Fruit fly (Drosophila melanogaster) whole organism, embryonic: ENCODE results near the gene yellow-e3.

Source experiments
- Aef1 ChIP-seq: fragments of 200-800 bp; sonication (Bioruptor generic); IDR thresholded peaks from 3 replicates; pipeline ENCODE4 v1.3.6; 2022; ENCODE audit warnings: missing biosample characterization, missing genetic modification characterization
- BEAF-32 ChIP-seq: fragments of 200-800 bp; sonication (Bioruptor generic); optimal IDR thresholded peaks from 3 replicates; lab custom pipeline; 2017; ENCODE audit warnings: missing biosample characterization, missing genetic modification characterization, mild to moderate bottlenecking, moderate library complexity, missing genetic modification reagents
- CG10147 ChIP-seq: fragments of 200-800 bp; sonication (Bioruptor generic); optimal IDR thresholded peaks from 2 replicates; lab custom pipeline; 2019; ENCODE audit warnings: missing biosample characterization, mild to moderate bottlenecking, missing genetic modification characterization, moderate library complexity
- CG10321 ChIP-seq: fragments of 200-800 bp; sonication (Bioruptor generic); IDR thresholded peaks from 2 replicates; pipeline ENCODE4 v1.3.6; 2022; ENCODE audit warnings: missing biosample characterization, missing genetic modification characterization
- CG11247 ChIP-seq: fragments of 200-800 bp; sonication (Bioruptor generic); IDR thresholded peaks from 2 replicates; pipeline ENCODE4 v1.3.6; 2022; ENCODE audit warnings: missing biosample characterization, missing genetic modification characterization
- CG11696 ChIP-seq: fragments of 200-800 bp; sonication (Bioruptor generic); IDR thresholded peaks from 2 replicates; pipeline ENCODE4 v1.3.6; 2022; ENCODE audit warnings: missing biosample characterization, missing genetic modification characterization
- CG14441 ChIP-seq: fragments of 200-800 bp; sonication (Bioruptor generic); IDR thresholded peaks from 2 replicates; pipeline ENCODE4 v1.3.6; 2022; ENCODE audit warnings: missing biosample characterization, missing genetic modification characterization
- CG2116 ChIP-seq: fragments of 200-800 bp; sonication (Bioruptor generic); optimal IDR thresholded peaks from 3 replicates; lab custom pipeline; 2018; ENCODE audit warnings: missing biosample characterization, mild to moderate bottlenecking, missing genetic modification characterization
- CG31224 ChIP-seq: fragments of 200-800 bp; sonication (Bioruptor generic); IDR thresholded peaks from 2 replicates; pipeline ENCODE4 v1.3.6; 2022; ENCODE audit warnings: missing biosample characterization, missing genetic modification characterization
- CG31388 ChIP-seq: fragments of 200-800 bp; sonication (Bioruptor generic); optimal IDR thresholded peaks from 2 replicates; lab custom pipeline; 2016; ENCODE audit warnings: missing biosample characterization, missing genetic modification characterization
- CG3838 ChIP-seq: fragments of 200-800 bp; sonication (Bioruptor generic); optimal IDR thresholded peaks from 3 replicates; lab custom pipeline; 2016; ENCODE audit warnings: missing biosample characterization, missing genetic modification characterization
- CG3847 ChIP-seq: fragments of 200-800 bp; sonication (Bioruptor generic); IDR thresholded peaks from 2 replicates; pipeline ENCODE4 v1.3.6; 2022; ENCODE audit warnings: missing biosample characterization, missing genetic modification characterization
- CG5245 ChIP-seq: fragments of 200-800 bp; sonication (Bioruptor generic); optimal IDR thresholded peaks from 3 replicates; lab custom pipeline; 2016; ENCODE audit warnings: missing biosample characterization, missing genetic modification characterization
- CG6765 ChIP-seq: fragments of 200-800 bp; sonication (Bioruptor generic); optimal IDR thresholded peaks from 3 replicates; lab custom pipeline; 2017; ENCODE audit warnings: missing biosample characterization, mild to moderate bottlenecking, missing genetic modification characterization
- CG7357 ChIP-seq: fragments of 200-800 bp; sonication (Bioruptor generic); IDR thresholded peaks from 3 replicates; pipeline ENCODE4 v1.3.6; 2022; ENCODE audit warnings: missing biosample characterization, missing genetic modification characterization
- CG8089 ChIP-seq: fragments of 200-800 bp; sonication (Bioruptor generic); optimal IDR thresholded peaks from 3 replicates; lab custom pipeline; 2016; ENCODE audit warnings: missing biosample characterization, missing genetic modification characterization
- CG8388 ChIP-seq: fragments of 200-800 bp; sonication (Bioruptor generic); optimal IDR thresholded peaks from 2 replicates; lab custom pipeline; 2019; ENCODE audit warnings: missing biosample characterization, mild to moderate bottlenecking, missing genetic modification characterization, moderate library complexity
- CG8924 ChIP-seq: fragments of 200-800 bp; optimal IDR thresholded peaks from 3 replicates; lab custom pipeline; 2019; ENCODE audit warnings: missing biosample characterization, mild to moderate bottlenecking, missing genetic modification characterization, moderate library complexity
- CTCF ChIP-seq: fragments of 200-800 bp; sonication (Bioruptor generic); optimal IDR thresholded peaks from 2 replicates; lab custom pipeline; 2017; ENCODE audit warnings: missing biosample characterization, mild to moderate bottlenecking, missing genetic modification characterization, moderate library complexity
- Camta ChIP-seq: fragments of 200-800 bp; sonication (Bioruptor generic); optimal IDR thresholded peaks from 2 replicates; lab custom pipeline; 2016; ENCODE audit warnings: missing biosample characterization, missing genetic modification characterization
- D ChIP-seq, 2 experiments: fragments of 200-800 bp in 1 of 2; fragments of >200 bp in 1 of 2; sonication (Bioruptor generic) in 1 of 2; optimal IDR thresholded peaks; 2 replicates in 1 of 2; 3 replicates in 1 of 2; lab custom pipeline; 2017; ENCODE audit warnings: mild to moderate bottlenecking in 1 of 2, missing biosample characterization in 1 of 2, missing genetic modification characterization in 1 of 2, missing genetic modification reagents in 1 of 2
- D19A ChIP-seq: fragments of 200-800 bp; optimal IDR thresholded peaks from 3 replicates; lab custom pipeline; 2019; ENCODE audit warnings: missing biosample characterization, mild to moderate bottlenecking, missing genetic modification characterization, moderate library complexity
- Dad ChIP-seq: fragments of 200-800 bp; sonication (Bioruptor generic); optimal IDR thresholded peaks from 3 replicates; lab custom pipeline; 2016; ENCODE audit warnings: missing biosample characterization, missing genetic modification characterization
- Deaf1 ChIP-seq: fragments of 200-800 bp; optimal IDR thresholded peaks from 3 replicates; lab custom pipeline; 2019; ENCODE audit warnings: missing biosample characterization, mild to moderate bottlenecking, missing genetic modification characterization, moderate library complexity
- Dek ChIP-seq: fragments of 200-800 bp; sonication (Bioruptor generic); optimal IDR thresholded peaks from 3 replicates; lab custom pipeline; 2019; ENCODE audit warnings: missing biosample characterization, mild to moderate bottlenecking, missing genetic modification characterization, moderate library complexity
- Doc3 ChIP-seq: fragments of 200-800 bp; sonication (Bioruptor generic); IDR thresholded peaks from 3 replicates; pipeline ENCODE4 v1.3.6; 2022; ENCODE audit warnings: missing biosample characterization, missing genetic modification characterization; ENCODE audit not compliant: partially characterized antibody
- Hmr ChIP-seq: fragments of 200-800 bp; sonication (Bioruptor generic); optimal IDR thresholded peaks from 3 replicates; lab custom pipeline; 2017; ENCODE audit warnings: mild to moderate bottlenecking, missing biosample characterization, missing genetic modification reagents, missing genetic modification characterization
- Hr3 ChIP-seq: fragments of 200-800 bp; sonication (Bioruptor generic); optimal IDR thresholded peaks from 3 replicates; lab custom pipeline; 2016; ENCODE audit warnings: missing biosample characterization, missing genetic modification characterization
- Scr ChIP-seq: fragments of 200-800 bp; sonication (Bioruptor generic); IDR thresholded peaks from 2 replicates; pipeline ENCODE4 v1.3.6; 2022; ENCODE audit warnings: missing biosample characterization, missing genetic modification characterization; ENCODE audit not compliant: partially characterized antibody
- Sin3A ChIP-seq: fragments of >200 bp; optimal IDR thresholded peaks from 2 replicates; lab custom pipeline; 2018
- Sox102F ChIP-seq: fragments of 200-800 bp; sonication (Bioruptor generic); optimal IDR thresholded peaks from 2 replicates; lab custom pipeline; 2018; ENCODE audit warnings: missing biosample characterization, mild to moderate bottlenecking, missing genetic modification characterization, moderate library complexity
- Sry-β ChIP-seq: fragments of 200-800 bp; sonication (Bioruptor generic); optimal IDR thresholded peaks from 2 replicates; lab custom pipeline; 2018; ENCODE audit warnings: missing biosample characterization, mild to moderate bottlenecking, missing genetic modification characterization, moderate library complexity
- Sry-δ ChIP-seq: fragments of 200-800 bp; sonication (Bioruptor generic); optimal IDR thresholded peaks from 2 replicates; lab custom pipeline; 2016; ENCODE audit warnings: missing biosample characterization, missing genetic modification characterization
- Xbp1 ChIP-seq: fragments of 200-800 bp; sonication (Bioruptor generic); optimal IDR thresholded peaks from 3 replicates; lab custom pipeline; 2016; ENCODE audit warnings: missing biosample characterization, mild to moderate bottlenecking, missing genetic modification characterization
- ap ChIP-seq: fragments of 200-800 bp; sonication (Bioruptor generic); IDR thresholded peaks from 2 replicates; pipeline ENCODE4 v1.3.6; 2022; ENCODE audit warnings: missing biosample characterization, missing genetic modification characterization
- bowl ChIP-seq: fragments of 200-800 bp; sonication (Bioruptor generic); IDR thresholded peaks from 2 replicates; pipeline ENCODE4 v1.3.6; 2022; ENCODE audit warnings: missing biosample characterization, missing genetic modification characterization
- crol ChIP-seq: fragments of 200-800 bp; sonication (Bioruptor generic); IDR thresholded peaks from 2 replicates; pipeline ENCODE4 v1.3.6; 2022; ENCODE audit warnings: missing biosample characterization, missing genetic modification characterization
- dm ChIP-seq: fragments of 200-800 bp; sonication (Bioruptor generic); optimal IDR thresholded peaks from 3 replicates; lab custom pipeline; 2016; ENCODE audit warnings: missing biosample characterization, missing genetic modification characterization
- esg ChIP-seq: fragments of 200-800 bp; sonication (Bioruptor generic); conservative IDR thresholded peaks from 2 replicates; pipeline ENCODE4 v1.3.6; 2022; ENCODE audit warnings: missing biosample characterization, missing genetic modification characterization
- gsb-n ChIP-seq: fragments of 200-800 bp; sonication (Bioruptor generic); optimal IDR thresholded peaks from 3 replicates; lab custom pipeline; 2018; ENCODE audit warnings: missing biosample characterization, mild to moderate bottlenecking, missing genetic modification characterization
- mirr ChIP-seq: fragments of 200-800 bp; sonication (Bioruptor generic); optimal IDR thresholded peaks from 3 replicates; lab custom pipeline; 2018; ENCODE audit warnings: missing biosample characterization, mild to moderate bottlenecking, missing genetic modification characterization
- sens ChIP-seq: fragments of 200-800 bp; sonication (Bioruptor generic); peaks from one replicate; lab custom pipeline; 2016; ENCODE audit warnings: missing biosample characterization, missing genetic modification characterization
- sens-2 ChIP-seq: fragments of 200-800 bp; sonication (Bioruptor generic); IDR thresholded peaks from 2 replicates; pipeline ENCODE4 v1.3.6; 2022; ENCODE audit warnings: missing biosample characterization, missing genetic modification characterization
- sim ChIP-seq: fragments of 200-800 bp; sonication (Bioruptor generic); IDR thresholded peaks from 2 replicates; pipeline ENCODE4 v1.3.6; 2022; ENCODE audit warnings: missing biosample characterization, missing genetic modification characterization
- sisA ChIP-seq: fragments of 200-800 bp; sonication (Bioruptor generic); IDR thresholded peaks from 2 replicates; pipeline ENCODE4 v1.3.6; 2022; ENCODE audit warnings: missing biosample characterization, missing genetic modification characterization
- so ChIP-seq: fragments of 200-800 bp; sonication (Bioruptor generic); IDR thresholded peaks from 3 replicates; pipeline ENCODE4 v1.3.6; 2022; ENCODE audit warnings: missing biosample characterization, missing genetic modification characterization
- sob ChIP-seq: fragments of 200-800 bp; sonication (Bioruptor generic); IDR thresholded peaks from 2 replicates; pipeline ENCODE4 v1.3.6; 2022; ENCODE audit warnings: missing biosample characterization, missing genetic modification characterization
- tup ChIP-seq: fragments of 200-800 bp; sonication (Bioruptor generic); optimal IDR thresholded peaks from 2 replicates; lab custom pipeline; 2016; ENCODE audit warnings: missing biosample characterization, mild to moderate bottlenecking, missing genetic modification characterization, moderate library complexity
- unc-4 ChIP-seq: fragments of 200-800 bp; sonication (Bioruptor generic); IDR thresholded peaks from 2 replicates; pipeline ENCODE4 v1.3.6; 2022; ENCODE audit warnings: missing biosample characterization, missing genetic modification characterization; ENCODE audit not compliant: partially characterized antibody
- z ChIP-seq: fragments of 200-800 bp; sonication (Bioruptor generic); IDR thresholded peaks from 3 replicates; pipeline ENCODE4 v1.3.6; 2022; ENCODE audit warnings: missing biosample characterization, missing genetic modification characterization
- zfh1 ChIP-seq: fragments of 200-800 bp; sonication (Bioruptor generic); IDR thresholded peaks from 3 replicates; pipeline ENCODE4 v1.3.6; 2022; ENCODE audit warnings: missing biosample characterization, missing genetic modification characterization

Gene yellow-e3

dm6 chr3R:13428341-13429040 is 23.8 kb upstream of the yellow-e3 start (continued):
- TF ChIP-seq Camta (GFP tag; lab: Kevin White, UChicago): peak; percentile 43
- TF ChIP-seq z (GFP tag; lab: Robert Waterston, UW): no peak
- no peak for TF ChIP-seq CTCF (GFP tag; lab: Kevin White, UChicago)
- TF ChIP-seq esg (GFP tag; lab: Robert Waterston, UW): peak; percentile 74
- TF ChIP-seq Dad: peak; percentile 27
- TF ChIP-seq CG11696: peak; percentile 61; the same call in 1 of the 2 replicates
- TF ChIP-seq CG14441 (GFP tag; lab: Robert Waterston, UW): peak; percentile 74
- no peak; the same call in 1 of the 2 replicates for TF ChIP-seq crol (GFP tag; lab: Robert Waterston, UW)
- TF ChIP-seq BEAF-32 (GFP tag; lab: Kevin White, UChicago): no peak
- no peak for TF ChIP-seq CG10321 (GFP tag; lab: Robert Waterston, UW)
- no peak for TF ChIP-seq CG6765 (GFP tag; lab: Kevin White, UChicago)
- peak; percentile 48; the same call in 1 of the 3 replicates for TF ChIP-seq CG7357 (GFP tag; lab: Robert Waterston, UW)
- no peak for TF ChIP-seq Doc3 (GFP tag; lab: Robert Waterston, UW)
- TF ChIP-seq CG8388 (GFP tag; lab: Kevin White, UChicago): peak; percentile 72
- TF ChIP-seq sisA (GFP tag; lab: Robert Waterston, UW): peak; percentile 78
- peak; percentile 60 for TF ChIP-seq Hr3 (GFP tag; lab: Kevin White, UChicago)
- peak; percentile 48; the same call in 1 of the 2 replicates for TF ChIP-seq CG11247 (GFP tag; lab: Robert Waterston, UW)
- TF ChIP-seq Dek (tag; lab: Kevin White, UChicago): peak; percentile 44
- TF ChIP-seq CG3838 (GFP tag; lab: Kevin White, UChicago): no peak
- no peak for TF ChIP-seq CG31388 (GFP tag; lab: Kevin White, UChicago)
- TF ChIP-seq ap (GFP tag; lab: Robert Waterston, UW): peak; percentile 62
- peak; percentile 37 for TF ChIP-seq CG10147 (GFP tag; lab: Kevin White, UChicago)
- TF ChIP-seq CG31224: no peak
- TF ChIP-seq bowl (GFP tag; lab: Robert Waterston, UW): no peak
- peak; percentile 61 for TF ChIP-seq CG5245 (GFP tag; lab: Kevin White, UChicago)
- TF ChIP-seq Sry-β (GFP tag; lab: Kevin White, UChicago): no peak
- TF ChIP-seq gsb-n (tag; lab: Kevin White, UChicago): peak; percentile 62
- TF ChIP-seq unc-4 (GFP tag; lab: Robert Waterston, UW): no peak
- peak; percentile 73 for TF ChIP-seq Xbp1 (GFP tag; lab: Kevin White, UChicago)
- TF ChIP-seq CG8924: peak; percentile 76
- TF ChIP-seq D19A (tag; lab: Kevin White, UChicago): peak; percentile 54
- peak; percentile 28 for TF ChIP-seq Hmr (GFP tag; lab: Kevin White, UChicago)
- TF ChIP-seq Scr (GFP tag; lab: Robert Waterston, UW): no peak
- TF ChIP-seq Sin3A (lab: Kevin White, UChicago): no peak
- peak; percentile 95 for TF ChIP-seq sens (GFP tag; lab: Kevin White, UChicago)
- TF ChIP-seq mirr (GFP tag; lab: Kevin White, UChicago): no peak
- TF ChIP-seq tup (GFP tag; lab: Kevin White, UChicago): peak; percentile 23
- peak; percentile 42; the same call in 1 of the 2 replicates for TF ChIP-seq sob (GFP tag; lab: Robert Waterston, UW)
- peak; percentile 65; the same call in 1 of the 3 replicates for TF ChIP-seq so (GFP tag; lab: Robert Waterston, UW)
- TF ChIP-seq Sox102F (GFP tag; lab: Kevin White, UChicago): peak; percentile 80
- TF ChIP-seq CG2116: peak; percentile 10
- TF ChIP-seq Aef1: peak; percentile 68
- TF ChIP-seq dm (GFP tag; lab: Kevin White, UChicago): no peak
- peak; percentile 34 for TF ChIP-seq Deaf1 (tag; lab: Kevin White, UChicago)
- peak; percentile 19 for TF ChIP-seq Sry-δ
- TF ChIP-seq CG3847 (GFP tag; lab: Robert Waterston, UW): peak; percentile 50; the same call in 1 of the 2 replicates
- no peak for TF ChIP-seq sim (GFP tag; lab: Robert Waterston, UW)
- TF ChIP-seq D (optimal IDR thresholded peaks at IDR 0.05; lab: Kevin White, UChicago): no peak
- peak; percentile 75 for TF ChIP-seq D (GFP tag; optimal IDR thresholded peaks at IDR 0.05; lab: Kevin White, UChicago)
- TF ChIP-seq sens-2 (GFP tag; lab: Robert Waterston, UW): peak; percentile 47; the same call in 1 of the 2 replicates
- peak; percentile 81 for TF ChIP-seq zfh1 (GFP tag; lab: Robert Waterston, UW)
- TF ChIP-seq CG8089 (GFP tag; lab: Kevin White, UChicago): peak; percentile 25
